Worm (Caenorhabditis elegans) whole organism, late embryonic: ENCODE data around the gene F22E5.22.
"Not testable (repeated sequence)": the region's sequence is repeated elsewhere in the genome, so short reads cannot be mapped to it uniquely, and the experiment has no call there.

Source experiments
- C38D4.7 ChIP-seq: fragments of 200-800 bp; sonication (Bioruptor generic); optimal IDR thresholded peaks from 2 replicates; lab custom pipeline; 2018; ENCODE audit warnings: mild to moderate bottlenecking, missing genetic modification characterization, moderate library complexity, missing compliant biosample characterization
- F13H6.1 ChIP-seq: sonication (generic microtip); optimal IDR thresholded peaks from 2 replicates; lab custom pipeline; 2016; ENCODE audit warnings: missing genetic modification characterization, missing compliant biosample characterization
- K02D7.2 ChIP-seq: sonication (generic microtip); optimal IDR thresholded peaks from 2 replicates; lab custom pipeline; 2017; ENCODE audit warnings: mild to moderate bottlenecking, missing genetic modification characterization, missing compliant biosample characterization
- K09A11.1 ChIP-seq: sonication (generic microtip); optimal IDR thresholded peaks from 2 replicates; lab custom pipeline; 2017; ENCODE audit warnings: antibody characterized with exemption, mild to moderate bottlenecking, missing genetic modification characterization, missing compliant biosample characterization; ENCODE audit not compliant: insufficient read depth
- ahr-1 ChIP-seq: sonication (generic microtip); optimal IDR thresholded peaks from 2 replicates; lab custom pipeline; 2016; ENCODE audit warnings: missing genetic modification characterization, missing compliant biosample characterization
- ama-1 ChIP-seq: fragments of 150-350 bp; optimal IDR thresholded peaks from 2 replicates; lab custom pipeline; 2014
- ceh-14 ChIP-seq: sonication (generic microtip); optimal IDR thresholded peaks from 2 replicates; lab custom pipeline; 2016; ENCODE audit warnings: missing genotype, missing genetic modification characterization, missing compliant biosample characterization
- ceh-19 ChIP-seq: fragments of 200-800 bp; sonication (Bioruptor generic); optimal IDR thresholded peaks from 2 replicates; lab custom pipeline; 2018; ENCODE audit warnings: mild to moderate bottlenecking, missing genetic modification characterization, missing compliant biosample characterization
- ceh-31 ChIP-seq: sonication (generic microtip); optimal IDR thresholded peaks from 2 replicates; lab custom pipeline; 2016; ENCODE audit warnings: missing genetic modification characterization, missing compliant biosample characterization
- ceh-34 ChIP-seq: sonication (generic microtip); optimal IDR thresholded peaks from 2 replicates; lab custom pipeline; 2016; ENCODE audit warnings: mild to moderate bottlenecking, missing genetic modification characterization, missing compliant biosample characterization
- ceh-48 ChIP-seq: sonication (generic microtip); optimal IDR thresholded peaks from 2 replicates; lab custom pipeline; 2016; ENCODE audit warnings: missing genetic modification characterization, inconsistent platforms, missing compliant biosample characterization
- ceh-6 ChIP-seq: fragments of 200-800 bp; sonication (Bioruptor generic); optimal IDR thresholded peaks from 2 replicates; lab custom pipeline; 2018; ENCODE audit warnings: mild to moderate bottlenecking, missing genetic modification characterization, missing compliant biosample characterization
- ceh-9 ChIP-seq: sonication (generic microtip); optimal IDR thresholded peaks from 2 replicates; lab custom pipeline; 2016; ENCODE audit warnings: mild to moderate bottlenecking, missing genetic modification characterization, inconsistent platforms, missing compliant biosample characterization
- dmd-4 ChIP-seq: sonication (generic microtip); optimal IDR thresholded peaks from 2 replicates; lab custom pipeline; 2016; ENCODE audit warnings: borderline replicate concordance, missing genetic modification characterization, missing compliant biosample characterization
- elt-2 ChIP-seq: sonication (generic microtip); optimal IDR thresholded peaks from 2 replicates; lab custom pipeline; 2016; ENCODE audit warnings: missing genetic modification reagents, missing genetic modification characterization, missing compliant biosample characterization
- elt-4 ChIP-seq: sonication (generic microtip); optimal IDR thresholded peaks from 2 replicates; lab custom pipeline; 2016; ENCODE audit warnings: missing genetic modification characterization, missing compliant biosample characterization
- ets-4 ChIP-seq: sonication (generic microtip); optimal IDR thresholded peaks from 2 replicates; lab custom pipeline; 2016; ENCODE audit warnings: missing genetic modification characterization, missing compliant biosample characterization
- fkh-6 ChIP-seq: sonication (generic microtip); optimal IDR thresholded peaks from 2 replicates; lab custom pipeline; 2016; ENCODE audit warnings: missing genetic modification characterization, missing compliant biosample characterization
- hlh-30 ChIP-seq: sonication (generic microtip); optimal IDR thresholded peaks from 2 replicates; lab custom pipeline; 2017; ENCODE audit warnings: antibody characterized with exemption, missing genetic modification characterization, missing compliant biosample characterization; ENCODE audit not compliant: insufficient read depth
- hlh-6 ChIP-seq: sonication (generic microtip); optimal IDR thresholded peaks from 2 replicates; lab custom pipeline; 2016; ENCODE audit warnings: missing genotype, missing genetic modification characterization, missing compliant biosample characterization
- hlh-8 ChIP-seq: sonication (generic microtip); optimal IDR thresholded peaks from 2 replicates; lab custom pipeline; 2016; ENCODE audit warnings: missing genotype, missing genetic modification characterization, missing compliant biosample characterization
- madf-2 ChIP-seq: sonication (generic microtip); optimal IDR thresholded peaks from 2 replicates; lab custom pipeline; 2017; ENCODE audit warnings: missing genetic modification characterization, missing compliant biosample characterization
- mec-3 ChIP-seq: sonication (generic microtip); optimal IDR thresholded peaks from 2 replicates; lab custom pipeline; 2016; ENCODE audit warnings: borderline replicate concordance, missing genetic modification characterization, missing compliant biosample characterization
- nfya-1 ChIP-seq: sonication (generic microtip); optimal IDR thresholded peaks from 2 replicates; lab custom pipeline; 2017; ENCODE audit warnings: missing genetic modification characterization, mild to moderate bottlenecking, missing compliant biosample characterization, antibody characterized with exemption, moderate library complexity
- nhr-11 ChIP-seq: fragments of 150-350 bp; optimal IDR thresholded peaks from 2 replicates; lab custom pipeline; 2014; ENCODE audit warnings: missing biosample characterization, missing genetic modification characterization
- npax-4 ChIP-seq: sonication (generic microtip); optimal IDR thresholded peaks from 2 replicates; lab custom pipeline; 2016; ENCODE audit warnings: missing genetic modification characterization, missing compliant biosample characterization
- odd-2 ChIP-seq: sonication (generic microtip); optimal IDR thresholded peaks from 2 replicates; lab custom pipeline; 2017; ENCODE audit warnings: antibody characterized with exemption, mild to moderate bottlenecking, missing genetic modification characterization, missing compliant biosample characterization
- pax-1 ChIP-seq: fragments of 150-350 bp; optimal IDR thresholded peaks from 2 replicates; lab custom pipeline; 2014; ENCODE audit warnings: missing biosample characterization, missing genetic modification characterization
- pha-4 ChIP-seq: fragments of 150-350 bp; optimal IDR thresholded peaks from 2 replicates; lab custom pipeline; 2018; ENCODE audit warnings: missing biosample characterization, missing genetic modification reagents, missing genetic modification characterization
- pqm-1 ChIP-seq: sonication (generic microtip); optimal IDR thresholded peaks from 2 replicates; lab custom pipeline; 2016; ENCODE audit warnings: missing genetic modification characterization, missing compliant biosample characterization
- pros-1 ChIP-seq: fragments of 150-350 bp; optimal IDR thresholded peaks from 2 replicates; lab custom pipeline; 2014; ENCODE audit warnings: missing biosample characterization, missing genetic modification reagents, missing genetic modification characterization
- ref-2 ChIP-seq: sonication (generic microtip); optimal IDR thresholded peaks from 2 replicates; lab custom pipeline; 2016; ENCODE audit warnings: missing genetic modification characterization, missing compliant biosample characterization
- rnt-1 ChIP-seq: sonication (generic microtip); optimal IDR thresholded peaks from 2 replicates; lab custom pipeline; 2016; ENCODE audit warnings: missing genetic modification characterization, missing compliant biosample characterization
- sox-2 ChIP-seq: fragments of 200-800 bp; sonication (Bioruptor generic); IDR thresholded peaks from 2 replicates; pipeline ENCODE4 v1.3.6; 2022; ENCODE audit warnings: missing genetic modification reagents, missing genetic modification characterization, missing compliant biosample characterization
- syd-9 ChIP-seq: sonication (generic microtip); optimal IDR thresholded peaks from 2 replicates; lab custom pipeline; 2016; ENCODE audit warnings: mild to moderate bottlenecking, missing genetic modification characterization, moderate library complexity, missing compliant biosample characterization
- tbx-7 ChIP-seq: sonication (generic microtip); optimal IDR thresholded peaks from 2 replicates; lab custom pipeline; 2016; ENCODE audit warnings: missing genotype, missing genetic modification characterization, missing compliant biosample characterization
- zip-5 ChIP-seq: sonication (generic microtip); optimal IDR thresholded peaks from 2 replicates; lab custom pipeline; 2016; ENCODE audit warnings: missing genetic modification characterization, missing compliant biosample characterization

The F22E5.22 gene

DNA sequence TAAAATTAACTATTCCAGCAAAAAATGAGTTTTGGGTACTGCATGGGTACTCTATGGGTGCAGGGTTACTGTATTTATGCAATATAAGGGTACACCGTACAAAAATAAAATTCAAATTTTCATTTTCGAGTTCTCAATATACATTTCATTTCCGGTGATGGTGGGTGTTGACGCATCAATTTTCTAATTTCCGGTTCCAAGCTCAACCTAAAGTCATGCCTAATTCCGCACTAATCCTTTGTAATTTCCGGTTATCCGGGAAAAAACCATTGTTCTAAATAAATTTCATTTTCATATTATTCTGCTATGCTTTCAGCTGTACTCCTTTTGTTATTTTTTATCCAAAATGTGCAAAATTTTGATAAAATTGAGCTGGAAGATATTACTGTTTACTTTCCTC, 6.3 kb upstream of the F22E5.22 start, which contains the start of gene gcy-21:
gcy-21 (plus strand) TSS at position 301 of the 400 bp plus-strand sequence.
- TF ChIP-seq ceh-6 (GFP tag; lab: Kevin White, UChicago) (no peak), npax-4 (tag; lab: Kevin White, UChicago) (no peak), K02D7.2 (tag; lab: Kevin White, UChicago) (no peak), ref-2 (tag; lab: Kevin White, UChicago) (no peak), nfya-1 (tag; lab: Kevin White, UChicago) (no peak), pros-1 (tag; lab: Kevin White, UChicago) (no peak), ceh-19 (no peak), F13H6.1 (no peak), madf-2 (tag; lab: Kevin White, UChicago) (no peak), ceh-14 (no peak), hlh-30 (tag; lab: Kevin White, UChicago) (no peak), fkh-6 (tag; lab: Kevin White, UChicago) (no peak), syd-9 (tag; lab: Kevin White, UChicago) (no peak), ceh-9 (tag; lab: Kevin White, UChicago) (no peak), C38D4.7 (GFP tag; lab: Kevin White, UChicago) (no peak), hlh-6 (tag; lab: Kevin White, UChicago) (no peak), ceh-34 (tag; lab: Kevin White, UChicago) (no peak)

DNA sequence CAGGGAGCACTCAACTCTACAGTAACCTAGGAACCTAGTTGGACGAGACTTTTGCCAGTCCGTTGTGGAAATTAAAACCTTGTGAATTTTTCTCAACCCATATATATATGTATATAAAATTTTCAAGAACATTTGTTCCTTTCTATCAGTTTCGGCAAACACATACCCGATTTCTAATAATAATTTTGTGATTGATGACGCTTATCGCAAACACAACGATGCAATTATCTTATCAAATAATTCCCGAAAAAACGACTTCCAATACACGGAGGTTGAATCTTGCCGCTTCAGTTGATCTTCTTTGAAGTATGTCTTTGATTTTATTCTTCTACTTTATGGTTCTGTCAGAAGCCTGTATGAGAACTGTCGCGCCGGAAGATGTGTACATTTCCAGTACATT, 625 bp upstream of the F22E5.22 start, which contains the start of gene F22E5.2:
F22E5.2 (plus strand) TSS at position 301 of the 400 bp plus-strand sequence.
- not testable (repeated sequence) for TF ChIP-seq elt-4, syd-9, K09A11.1 (tag; lab: Kevin White, UChicago)

DNA sequence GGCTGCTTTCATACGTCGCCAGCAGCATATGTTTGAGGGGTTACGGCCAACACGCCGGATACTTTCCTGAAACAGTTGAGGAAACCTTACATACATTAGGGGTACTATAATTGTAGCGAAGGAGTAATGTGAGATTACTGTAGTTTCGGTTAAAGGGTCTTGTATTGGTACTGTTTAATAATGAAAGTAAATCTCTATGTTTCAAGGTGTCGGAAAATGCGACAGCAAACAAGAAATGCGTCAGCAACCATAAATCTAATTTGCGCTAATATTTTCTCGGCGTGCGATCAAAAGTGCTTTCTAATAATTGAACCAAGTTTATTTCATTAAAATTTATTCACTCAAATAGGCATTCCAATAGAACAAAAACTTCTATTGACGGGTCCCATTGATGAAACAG, 6.6 kb downstream of the F22E5.22 start, which contains the start of gene sri-57:
sri-57 (minus strand) TSS at position 101 of the 400 bp plus-strand sequence.
- TF ChIP-seq zip-5, nfya-1, odd-2 (tag; lab: Kevin White, UChicago): not testable (repeated sequence)

- not testable (repeated sequence) for TF ChIP-seq pha-4; syd-9 (tag; lab: Kevin White, UChicago); ceh-14
Observed at ce11 chrII:2673534-2673933, 7.8 kb downstream of the F22E5.22 start, which contains the start of the genes F22E5.20 and F22E5.1. Gene F22E5.20, minus strand, starts transcription at chrII:2673634. Gene F22E5.1, plus strand, starts transcription at chrII:2673775.

ce11 chrII:2677534-2678168, 11.9 kb downstream of the F22E5.22 start, which contains the start of gene F22E5.17:
Gene F22E5.17, plus strand, starts transcription at chrII:2678041.
- no peak for TF ChIP-seq ahr-1 (tag; lab: Kevin White, UChicago)
- peak; percentile 84 for TF ChIP-seq elt-2 (tag; lab: Kevin White, UChicago)

- TF ChIP-seq pax-1 (tag; lab: Kevin White, UChicago): no peak
- no peak for TF ChIP-seq zip-5 (tag; lab: Kevin White, UChicago)
- TF ChIP-seq ets-4 (tag; lab: Kevin White, UChicago): no peak
- TF ChIP-seq sox-2 (GFP tag; lab: Robert Waterston, UW): no peak
- no peak for TF ChIP-seq tbx-7 (tag; lab: Kevin White, UChicago)
- no peak for TF ChIP-seq mec-3
- no peak for TF ChIP-seq nhr-11 (tag; lab: Kevin White, UChicago)
- no peak for TF ChIP-seq hlh-8 (tag; lab: Kevin White, UChicago)
- no peak for TF ChIP-seq madf-2 (tag; lab: Kevin White, UChicago)
- no peak for TF ChIP-seq F13H6.1
- no peak for TF ChIP-seq hlh-30 (tag; lab: Kevin White, UChicago)
- TF ChIP-seq ama-1: no peak
- no peak for TF ChIP-seq ceh-48 (tag; lab: Kevin White, UChicago)
- TF ChIP-seq rnt-1 (tag; lab: Kevin White, UChicago): no peak
- no peak for TF ChIP-seq pros-1 (tag; lab: Kevin White, UChicago)
- TF ChIP-seq pha-4: no peak
- no peak for TF ChIP-seq C38D4.7 (GFP tag; lab: Kevin White, UChicago)
- TF ChIP-seq dmd-4: no peak
- no peak for TF ChIP-seq ceh-31 (tag; lab: Kevin White, UChicago)
- no peak for TF ChIP-seq pqm-1 (tag; lab: Kevin White, UChicago)
Observed at ce11 chrII:2681118-2681517, 15.4 kb downstream of the F22E5.22 start, which contains the start of gene F34D6.1. Gene F34D6.1, minus strand, starts transcription at chrII:2681218.
